Worm (Caenorhabditis elegans) whole organism, late embryonic: ENCODE measurements around the gene nlp-68.

Experiments used
- C08G9.2 ChIP-seq: sonication (generic microtip); optimal IDR thresholded peaks from 2 replicates; lab custom pipeline; 2016; ENCODE audit warnings: mild to moderate bottlenecking, missing genetic modification characterization, moderate library complexity, missing compliant biosample characterization
- C38D4.7 ChIP-seq: fragments of 200-800 bp; sonication (Bioruptor generic); optimal IDR thresholded peaks from 2 replicates; lab custom pipeline; 2018; ENCODE audit warnings: mild to moderate bottlenecking, missing genetic modification characterization, moderate library complexity, missing compliant biosample characterization
- K02D7.2 ChIP-seq: sonication (generic microtip); optimal IDR thresholded peaks from 2 replicates; lab custom pipeline; 2017; ENCODE audit warnings: mild to moderate bottlenecking, missing genetic modification characterization, missing compliant biosample characterization
- K09A11.1 ChIP-seq: sonication (generic microtip); optimal IDR thresholded peaks from 2 replicates; lab custom pipeline; 2017; ENCODE audit warnings: antibody characterized with exemption, mild to moderate bottlenecking, missing genetic modification characterization, missing compliant biosample characterization; ENCODE audit not compliant: insufficient read depth
- ceh-14 ChIP-seq: sonication (generic microtip); optimal IDR thresholded peaks from 2 replicates; lab custom pipeline; 2016; ENCODE audit warnings: missing genotype, missing genetic modification characterization, missing compliant biosample characterization
- ceh-18 ChIP-seq: sonication (generic microtip); optimal IDR thresholded peaks from 2 replicates; lab custom pipeline; 2016; ENCODE audit warnings: missing genetic modification characterization, missing compliant biosample characterization
- ceh-2 ChIP-seq: sonication (generic microtip); optimal IDR thresholded peaks from 2 replicates; lab custom pipeline; 2016; ENCODE audit warnings: missing genotype, missing genetic modification characterization, missing compliant biosample characterization
- ceh-22 ChIP-seq: sonication (generic microtip); optimal IDR thresholded peaks from 2 replicates; lab custom pipeline; 2017; ENCODE audit warnings: missing biosample characterization, missing genetic modification characterization
- ceh-45 ChIP-seq: fragments of 200-800 bp; sonication (Bioruptor generic); IDR thresholded peaks from 2 replicates; pipeline ENCODE4 v1.3.6; 2022; ENCODE audit warnings: missing genetic modification reagents, missing genetic modification characterization, missing compliant biosample characterization
- ceh-6 ChIP-seq: fragments of 200-800 bp; sonication (Bioruptor generic); optimal IDR thresholded peaks from 2 replicates; lab custom pipeline; 2018; ENCODE audit warnings: mild to moderate bottlenecking, missing genetic modification characterization, missing compliant biosample characterization
- dmd-4 ChIP-seq: sonication (generic microtip); optimal IDR thresholded peaks from 2 replicates; lab custom pipeline; 2016; ENCODE audit warnings: borderline replicate concordance, missing genetic modification characterization, missing compliant biosample characterization
- elt-2 ChIP-seq: sonication (generic microtip); optimal IDR thresholded peaks from 2 replicates; lab custom pipeline; 2016; ENCODE audit warnings: missing genetic modification reagents, missing genetic modification characterization, missing compliant biosample characterization
- ets-4 ChIP-seq: sonication (generic microtip); optimal IDR thresholded peaks from 2 replicates; lab custom pipeline; 2016; ENCODE audit warnings: missing genetic modification characterization, missing compliant biosample characterization
- eyg-1 ChIP-seq: sonication (generic microtip); optimal IDR thresholded peaks from 2 replicates; lab custom pipeline; 2016; ENCODE audit warnings: missing genotype, missing genetic modification characterization, missing compliant biosample characterization
- fkh-6 ChIP-seq: sonication (generic microtip); optimal IDR thresholded peaks from 2 replicates; lab custom pipeline; 2016; ENCODE audit warnings: missing genetic modification characterization, missing compliant biosample characterization
- hlh-13 ChIP-seq: fragments of 200-800 bp; sonication (Bioruptor generic); optimal IDR thresholded peaks from 2 replicates; lab custom pipeline; 2018; ENCODE audit warnings: mild to moderate bottlenecking, missing genetic modification characterization, missing compliant biosample characterization
- hlh-6 ChIP-seq: sonication (generic microtip); optimal IDR thresholded peaks from 2 replicates; lab custom pipeline; 2016; ENCODE audit warnings: missing genotype, missing genetic modification characterization, missing compliant biosample characterization
- hlh-8 ChIP-seq: sonication (generic microtip); optimal IDR thresholded peaks from 2 replicates; lab custom pipeline; 2016; ENCODE audit warnings: missing genotype, missing genetic modification characterization, missing compliant biosample characterization
- lim-6 ChIP-seq: sonication (generic microtip); optimal IDR thresholded peaks from 2 replicates; lab custom pipeline; 2016; ENCODE audit warnings: missing genetic modification characterization, missing compliant biosample characterization
- mec-3 ChIP-seq: sonication (generic microtip); optimal IDR thresholded peaks from 2 replicates; lab custom pipeline; 2016; ENCODE audit warnings: borderline replicate concordance, missing genetic modification characterization, missing compliant biosample characterization
- nfya-1 ChIP-seq: sonication (generic microtip); optimal IDR thresholded peaks from 2 replicates; lab custom pipeline; 2017; ENCODE audit warnings: missing genetic modification characterization, mild to moderate bottlenecking, missing compliant biosample characterization, antibody characterized with exemption, moderate library complexity
- odd-2 ChIP-seq: sonication (generic microtip); optimal IDR thresholded peaks from 2 replicates; lab custom pipeline; 2017; ENCODE audit warnings: antibody characterized with exemption, mild to moderate bottlenecking, missing genetic modification characterization, missing compliant biosample characterization
- pat-9 ChIP-seq: fragments of 200-800 bp; sonication (Bioruptor generic); optimal IDR thresholded peaks from 2 replicates; lab custom pipeline; 2018; ENCODE audit warnings: mild to moderate bottlenecking, missing genetic modification characterization, moderate library complexity, missing compliant biosample characterization
- pax-1 ChIP-seq: fragments of 150-350 bp; optimal IDR thresholded peaks from 2 replicates; lab custom pipeline; 2014; ENCODE audit warnings: missing biosample characterization, missing genetic modification characterization
- pqm-1 ChIP-seq: sonication (generic microtip); optimal IDR thresholded peaks from 2 replicates; lab custom pipeline; 2016; ENCODE audit warnings: missing genetic modification characterization, missing compliant biosample characterization
- pros-1 ChIP-seq: fragments of 150-350 bp; optimal IDR thresholded peaks from 2 replicates; lab custom pipeline; 2014; ENCODE audit warnings: missing biosample characterization, missing genetic modification reagents, missing genetic modification characterization
- rnt-1 ChIP-seq: sonication (generic microtip); optimal IDR thresholded peaks from 2 replicates; lab custom pipeline; 2016; ENCODE audit warnings: missing genetic modification characterization, missing compliant biosample characterization
- sox-2 ChIP-seq: fragments of 200-800 bp; sonication (Bioruptor generic); IDR thresholded peaks from 2 replicates; pipeline ENCODE4 v1.3.6; 2022; ENCODE audit warnings: missing genetic modification reagents, missing genetic modification characterization, missing compliant biosample characterization
- syd-9 ChIP-seq: sonication (generic microtip); optimal IDR thresholded peaks from 2 replicates; lab custom pipeline; 2016; ENCODE audit warnings: mild to moderate bottlenecking, missing genetic modification characterization, moderate library complexity, missing compliant biosample characterization
- unc-3 ChIP-seq, 2 experiments: fragments of 200-800 bp in 1 of 2; sonication (Bioruptor generic) in 1 of 2; sonication (generic microtip) in 1 of 2; conservative IDR thresholded peaks in 1 of 2; optimal IDR thresholded peaks in 1 of 2; 2 replicates each; pipeline versions ENCODE4 v1.3.6 to Lab custom; 2016 to 2022; ENCODE audit warnings: missing compliant biosample characterization in 2 of 2, missing genetic modification characterization in 2 of 2, missing genetic modification reagents in 1 of 2
- unc-42 ChIP-seq: sonication (generic microtip); optimal IDR thresholded peaks from 2 replicates; lab custom pipeline; 2016; ENCODE audit warnings: missing genotype, missing genetic modification characterization, missing compliant biosample characterization
- unc-55 ChIP-seq: sonication (generic microtip); optimal IDR thresholded peaks from 2 replicates; lab custom pipeline; 2017; ENCODE audit warnings: missing biosample characterization, missing genetic modification reagents, missing genetic modification characterization
- zip-5 ChIP-seq: sonication (generic microtip); optimal IDR thresholded peaks from 2 replicates; lab custom pipeline; 2016; ENCODE audit warnings: missing genetic modification characterization, missing compliant biosample characterization

Gene nlp-68

DNA sequence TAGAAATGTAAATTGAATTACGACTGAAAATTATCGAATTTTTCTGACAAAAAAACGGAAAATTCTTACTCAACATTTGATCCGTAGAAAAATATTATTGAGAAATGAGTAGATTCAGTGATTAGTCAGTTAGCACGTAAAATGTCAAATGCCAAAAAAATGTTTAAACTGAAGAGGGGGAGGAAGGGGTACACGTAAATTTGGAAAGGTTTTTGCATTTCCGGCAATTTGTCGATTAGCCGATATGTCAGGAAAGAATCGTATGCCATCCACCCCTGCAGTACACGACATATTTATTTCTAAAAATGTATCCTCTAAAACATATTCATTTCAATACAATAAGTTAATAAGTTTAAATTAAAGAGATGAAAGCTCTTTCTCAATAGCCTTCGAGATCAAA is 18.9 kb upstream of the nlp-68 start, which contains the start of gene T21C12.4:
Gene T21C12.4, minus strand, starts transcription at position 101 of the 400 bp plus-strand sequence.
- TF ChIP-seq pax-1 (tag; lab: Kevin White, UChicago) (no peak), hlh-8 (no peak)

DNA sequence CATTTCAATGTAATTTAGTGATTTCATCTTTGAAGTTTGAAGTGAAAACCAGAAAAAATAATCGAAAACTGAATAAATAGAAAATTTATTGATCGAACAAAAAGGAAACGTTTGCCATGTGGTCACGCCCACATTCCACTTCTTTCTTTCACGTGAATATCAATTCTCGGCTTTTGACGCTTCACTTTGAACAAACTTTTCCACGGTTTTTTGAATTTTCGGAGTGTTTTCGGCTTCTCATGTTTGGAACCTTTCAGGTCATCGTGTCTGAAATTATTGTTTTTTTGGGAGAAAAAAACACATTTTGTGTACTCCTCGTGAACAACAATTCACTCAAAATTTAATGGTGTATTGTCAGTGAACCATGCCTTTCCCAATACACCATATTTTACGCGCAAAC is 14.0 kb upstream of the nlp-68 start, which contains the start of gene T21C12.8:
Gene T21C12.8, minus strand, starts transcription at position 101 of the 400 bp plus-strand sequence.
- TF ChIP-seq pros-1 (tag; lab: Kevin White, UChicago) (no peak), unc-42 (tag; lab: Kevin White, UChicago) (no peak), ceh-2 (tag; lab: Kevin White, UChicago) (no peak), unc-55 (GFP tag; lab: Kevin White, UChicago) (no peak), ets-4 (tag; lab: Kevin White, UChicago) (no peak), nfya-1 (tag; lab: Kevin White, UChicago) (no peak), mec-3 (tag; lab: Kevin White, UChicago) (no peak), hlh-13 (no peak), rnt-1 (no peak), ceh-18 (no peak), K09A11.1 (no peak), C08G9.2 (tag; lab: Kevin White, UChicago) (no peak), ceh-22 (tag; lab: Kevin White, UChicago) (no peak)
- TF ChIP-seq, all 69 proteins: peak for 0

DNA sequence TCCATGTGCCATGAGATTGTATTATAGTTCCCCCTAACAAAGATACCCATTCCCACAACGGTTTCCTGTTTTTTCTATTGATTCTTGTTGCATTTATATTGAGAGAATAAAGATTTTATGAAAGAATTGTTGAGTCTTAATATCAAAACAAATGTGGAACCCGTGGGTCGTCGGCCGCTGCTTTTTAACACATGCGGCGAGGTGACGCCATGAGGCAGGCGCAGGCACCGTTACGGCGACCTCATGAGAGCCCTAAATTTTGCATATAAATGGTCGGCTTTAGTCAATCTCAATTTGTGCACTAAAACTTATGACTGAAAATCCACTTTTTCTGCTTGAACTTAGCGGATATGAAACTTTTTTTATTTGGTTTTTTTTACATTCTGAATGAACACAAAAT is 1.4 kb downstream of the nlp-68 start:
- TF ChIP-seq fkh-6 (tag; lab: Kevin White, UChicago) (no peak), pqm-1 (no peak)
- TF ChIP-seq, all 69 proteins: peak for 0

DNA sequence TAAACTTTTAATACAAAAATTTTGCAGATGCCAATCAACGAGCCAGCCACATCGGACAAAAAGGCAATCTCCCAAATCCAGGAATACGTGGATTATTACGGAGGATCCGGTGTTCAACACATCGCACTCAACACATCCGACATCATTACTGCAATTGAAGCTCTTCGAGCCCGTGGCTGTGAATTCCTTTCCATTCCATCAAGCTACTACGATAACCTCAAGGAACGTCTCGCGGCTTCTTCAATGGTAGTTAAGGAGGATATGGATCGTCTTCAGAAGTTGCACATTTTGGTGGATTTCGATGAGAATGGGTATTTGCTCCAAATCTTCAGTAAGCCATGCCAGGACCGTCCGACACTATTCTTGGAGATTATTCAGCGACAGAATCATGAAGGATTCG is 2.0 kb downstream of the nlp-68 start:
- TF ChIP-seq hlh-6 (tag; lab: Kevin White, UChicago) = no peak
- TF ChIP-seq ceh-6 = no peak
- TF ChIP-seq ceh-14 (tag; lab: Kevin White, UChicago) = no peak
- no peak for TF ChIP-seq eyg-1 (tag; lab: Kevin White, UChicago)
- TF ChIP-seq sox-2 (GFP tag; lab: Robert Waterston, UW) = no peak
- no peak for TF ChIP-seq lim-6
- TF ChIP-seq pax-1 (tag; lab: Kevin White, UChicago) = no peak
- no peak for TF ChIP-seq rnt-1
- TF ChIP-seq dmd-4 (tag; lab: Kevin White, UChicago) = no peak
- no peak for TF ChIP-seq zip-5
- TF ChIP-seq hlh-8 = no peak
- TF ChIP-seq mec-3 (tag; lab: Kevin White, UChicago) = no peak
- TF ChIP-seq C38D4.7 = no peak
- TF ChIP-seq odd-2 (tag; lab: Kevin White, UChicago) = no peak
- no peak for TF ChIP-seq ceh-45 (GFP tag; lab: Robert Waterston, UW)
- TF ChIP-seq pat-9 = no peak

DNA sequence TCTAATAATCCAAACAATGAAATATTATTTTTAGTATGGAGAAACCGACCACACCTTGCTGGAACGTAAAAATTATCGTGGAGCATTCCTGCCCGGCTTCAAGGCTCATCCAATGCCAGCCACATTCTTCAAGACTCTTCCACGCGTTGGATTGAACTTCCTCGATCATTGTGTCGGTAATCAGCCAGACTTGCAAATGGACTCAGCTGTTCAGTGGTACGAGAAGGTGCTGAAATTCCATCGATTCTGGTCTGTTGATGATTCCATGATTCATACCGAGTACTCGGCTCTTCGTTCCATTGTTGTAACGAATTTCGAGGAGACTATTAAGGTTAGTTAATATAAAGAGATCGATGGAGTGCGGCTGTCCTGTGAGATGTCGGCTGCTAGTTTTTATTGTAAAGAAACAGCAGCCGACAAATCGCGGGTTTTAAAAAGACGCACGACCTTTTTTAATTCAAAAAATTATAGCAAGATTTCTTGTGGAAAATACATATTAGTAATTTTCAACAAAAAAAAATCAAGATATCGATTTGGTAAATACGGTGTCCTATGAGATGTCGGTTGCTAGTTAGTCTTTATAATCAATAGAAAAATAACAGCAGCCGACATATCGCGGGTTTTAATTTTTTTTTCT is 2.8 kb downstream of the nlp-68 start:
- TF ChIP-seq hlh-8 (no peak), syd-9 (tag; lab: Kevin White, UChicago) (no peak), K02D7.2 (tag; lab: Kevin White, UChicago) (no peak), elt-2 (tag; lab: Kevin White, UChicago) (no peak), unc-3 (GFP tag; conservative IDR thresholded peaks at IDR 0.05; lab: Robert Waterston, UW) (no peak), unc-3 (tag; optimal IDR thresholded peaks at IDR 0.05; lab: Kevin White, UChicago) (no peak)
